Fruit fly (Drosophila melanogaster) whole organism, embryonic: ENCODE data around the gene CG33306.

ENCODE experiments used
- Atf-2 ChIP-seq: fragments of 200-800 bp; sonication (Bioruptor generic); optimal IDR thresholded peaks from 2 replicates; lab custom pipeline; 2016; ENCODE audit warnings: missing biosample characterization, missing genetic modification characterization
- B-H1 ChIP-seq: fragments of 200-800 bp; sonication (Bioruptor generic); IDR thresholded peaks from 3 replicates; pipeline ENCODE4 v1.3.6; 2022; ENCODE audit warnings: missing biosample characterization, missing genetic modification characterization
- CG11398 ChIP-seq: fragments of 200-800 bp; sonication (Bioruptor generic); optimal IDR thresholded peaks from 2 replicates; lab custom pipeline; 2016; ENCODE audit warnings: missing biosample characterization, missing genetic modification characterization
- CG12155 ChIP-seq: fragments of 200-800 bp; sonication (Bioruptor generic); optimal IDR thresholded peaks from 3 replicates; lab custom pipeline; 2016; ENCODE audit warnings: missing biosample characterization, missing genetic modification characterization
- CG12236 ChIP-seq: fragments of 200-800 bp; sonication (Bioruptor generic); optimal IDR thresholded peaks from 2 replicates; lab custom pipeline; 2016; ENCODE audit warnings: missing biosample characterization, missing genetic modification characterization
- CG12659 ChIP-seq: fragments of 200-800 bp; sonication (Bioruptor generic); optimal IDR thresholded peaks from 3 replicates; lab custom pipeline; 2017; ENCODE audit warnings: mild to moderate bottlenecking, missing biosample characterization, missing genetic modification reagents, missing genetic modification characterization
- CG13287 ChIP-seq: fragments of 200-800 bp; sonication (Bioruptor generic); IDR thresholded peaks from 2 replicates; pipeline ENCODE4 v1.3.6; 2022; ENCODE audit warnings: missing biosample characterization, missing genetic modification characterization; ENCODE audit not compliant: partially characterized antibody
- CG18764 ChIP-seq: fragments of 200-800 bp; sonication (Bioruptor generic); optimal IDR thresholded peaks from 3 replicates; lab custom pipeline; 2016; ENCODE audit warnings: missing biosample characterization, missing genetic modification characterization
- CG32532 ChIP-seq: fragments of 200-800 bp; sonication (Bioruptor generic); IDR thresholded peaks from 2 replicates; pipeline ENCODE4 v1.3.6; 2022; ENCODE audit warnings: missing biosample characterization, missing genetic modification characterization
- CG3281 ChIP-seq: fragments of 200-800 bp; sonication (Bioruptor generic); optimal IDR thresholded peaks from 3 replicates; lab custom pipeline; 2017; ENCODE audit warnings: missing biosample characterization, mild to moderate bottlenecking, missing genetic modification characterization
- CG33557 ChIP-seq: fragments of 200-800 bp; sonication (Bioruptor generic); optimal IDR thresholded peaks from 2 replicates; lab custom pipeline; 2019; ENCODE audit warnings: missing biosample characterization, mild to moderate bottlenecking, missing genetic modification characterization, moderate library complexity
- CG34224 ChIP-seq: fragments of 200-800 bp; sonication (Bioruptor generic); IDR thresholded peaks from 3 replicates; pipeline ENCODE4 v1.3.6; 2022; ENCODE audit warnings: missing biosample characterization, missing genetic modification characterization; ENCODE audit not compliant: partially characterized antibody
- CG6654 ChIP-seq: fragments of 200-800 bp; sonication (Bioruptor generic); optimal IDR thresholded peaks from 2 replicates; lab custom pipeline; 2017; ENCODE audit warnings: missing biosample characterization, mild to moderate bottlenecking, missing genetic modification characterization
- CG7928 ChIP-seq: fragments of 200-800 bp; sonication (Bioruptor generic); optimal IDR thresholded peaks from 2 replicates; lab custom pipeline; 2017; ENCODE audit warnings: missing biosample characterization, mild to moderate bottlenecking, missing genetic modification characterization
- CG8478 ChIP-seq: fragments of >200 bp; optimal IDR thresholded peaks from 2 replicates; lab custom pipeline; 2018
- Dbx ChIP-seq: fragments of 200-800 bp; sonication (Bioruptor generic); IDR thresholded peaks from 3 replicates; pipeline ENCODE4 v1.3.6; 2022; ENCODE audit warnings: missing biosample characterization, missing genetic modification characterization
- Deaf1 ChIP-seq: fragments of 200-800 bp; optimal IDR thresholded peaks from 3 replicates; lab custom pipeline; 2019; ENCODE audit warnings: missing biosample characterization, mild to moderate bottlenecking, missing genetic modification characterization, moderate library complexity
- HmgZ ChIP-seq: fragments of 200-800 bp; sonication (Bioruptor generic); optimal IDR thresholded peaks from 2 replicates; lab custom pipeline; 2018; ENCODE audit warnings: missing biosample characterization, mild to moderate bottlenecking, missing genetic modification characterization
- Lpt ChIP-seq: fragments of >200 bp; optimal IDR thresholded peaks from 2 replicates; lab custom pipeline; 2018; ENCODE audit warnings: missing biosample characterization, missing genetic modification characterization
- Oaz ChIP-seq: fragments of 200-800 bp; sonication (Bioruptor generic); IDR thresholded peaks from 2 replicates; pipeline ENCODE4 v1.3.6; 2022; ENCODE audit warnings: missing biosample characterization, missing genetic modification characterization
- Ptx1 ChIP-seq: fragments of 200-800 bp; sonication (Bioruptor generic); IDR thresholded peaks from 2 replicates; pipeline ENCODE4 v1.3.6; 2022; ENCODE audit warnings: missing biosample characterization, missing genetic modification characterization
- Sin3A ChIP-seq: fragments of >200 bp; optimal IDR thresholded peaks from 2 replicates; lab custom pipeline; 2018
- Trl ChIP-seq, 3 experiments: fragments of >200 bp in 2 of 3; fragments of 200-800 bp in 1 of 3; sonication (Bioruptor generic) in 1 of 3; optimal IDR thresholded peaks; 2 replicates in 1 of 3; 3 replicates in 2 of 3; lab custom pipeline; 2016 to 2017; ENCODE audit warnings: missing biosample characterization in 1 of 3, missing genetic modification characterization in 1 of 3
- amos ChIP-seq: fragments of 200-800 bp; sonication (Bioruptor generic); IDR thresholded peaks from 2 replicates; pipeline ENCODE4 v1.3.6; 2022; ENCODE audit warnings: missing biosample characterization, missing genetic modification characterization; ENCODE audit not compliant: partially characterized antibody
- bcd ChIP-seq: fragments of 200-800 bp; sonication (Bioruptor generic); optimal IDR thresholded peaks from 2 replicates; lab custom pipeline; 2017; ENCODE audit warnings: missing biosample characterization, mild to moderate bottlenecking, missing genetic modification characterization
- btn ChIP-seq: fragments of 200-800 bp; sonication (Bioruptor generic); optimal IDR thresholded peaks from 2 replicates; lab custom pipeline; 2016; ENCODE audit warnings: missing biosample characterization, missing genetic modification characterization
- cg ChIP-seq: fragments of 200-800 bp; sonication (Bioruptor generic); optimal IDR thresholded peaks from 3 replicates; lab custom pipeline; 2019; ENCODE audit warnings: missing biosample characterization, mild to moderate bottlenecking, missing genetic modification characterization, moderate library complexity
- dimm ChIP-seq: fragments of 200-800 bp; sonication (Bioruptor generic); IDR thresholded peaks from 2 replicates; pipeline ENCODE4 v1.3.6; 2022; ENCODE audit warnings: missing biosample characterization, missing genetic modification characterization
- dysf ChIP-seq: fragments of 200-800 bp; sonication (Bioruptor generic); IDR thresholded peaks from 3 replicates; pipeline ENCODE4 v1.3.6; 2022; ENCODE audit warnings: missing biosample characterization, missing genetic modification characterization
- ems ChIP-seq: fragments of 200-800 bp; sonication (Bioruptor generic); optimal IDR thresholded peaks from 3 replicates; lab custom pipeline; 2016; ENCODE audit warnings: missing biosample characterization, missing genetic modification characterization
- fd96Cb ChIP-seq: fragments of 200-800 bp; sonication (Bioruptor generic); optimal IDR thresholded peaks from 2 replicates; lab custom pipeline; 2018; ENCODE audit warnings: missing biosample characterization, mild to moderate bottlenecking, missing genetic modification characterization, moderate library complexity
- ftz-f1 ChIP-seq: fragments of 200-800 bp; sonication (Bioruptor generic); optimal IDR thresholded peaks from 2 replicates; lab custom pipeline; 2016; ENCODE audit warnings: missing biosample characterization, missing genetic modification characterization
- grau ChIP-seq: fragments of 200-800 bp; optimal IDR thresholded peaks from 3 replicates; lab custom pipeline; 2019; ENCODE audit warnings: missing biosample characterization, mild to moderate bottlenecking, missing genetic modification characterization, moderate library complexity
- gt ChIP-seq: fragments of 200-800 bp; sonication (Bioruptor generic); IDR thresholded peaks from 2 replicates; pipeline ENCODE4 v1.3.6; 2022; ENCODE audit warnings: missing biosample characterization, missing genetic modification characterization
- ham ChIP-seq: fragments of 200-800 bp; sonication (Bioruptor generic); IDR thresholded peaks from 2 replicates; pipeline ENCODE4 v1.3.6; 2022; ENCODE audit warnings: missing biosample characterization, missing genetic modification characterization
- hbn ChIP-seq: fragments of 200-800 bp; sonication (Bioruptor generic); IDR thresholded peaks from 2 replicates; pipeline ENCODE4 v1.3.6; 2022; ENCODE audit warnings: missing biosample characterization, missing genetic modification characterization; ENCODE audit not compliant: partially characterized antibody
- ind ChIP-seq: fragments of 200-800 bp; sonication (Bioruptor generic); optimal IDR thresholded peaks from 3 replicates; lab custom pipeline; 2016; ENCODE audit warnings: missing biosample characterization, missing genetic modification characterization
- inv ChIP-seq: fragments of 200-800 bp; sonication (Bioruptor generic); IDR thresholded peaks from 2 replicates; pipeline ENCODE4 v1.3.6; 2022; ENCODE audit warnings: missing biosample characterization, missing genetic modification characterization; ENCODE audit not compliant: partially characterized antibody
- jing ChIP-seq: fragments of 200-800 bp; sonication (Bioruptor generic); optimal IDR thresholded peaks from 2 replicates; lab custom pipeline; 2018; ENCODE audit warnings: missing biosample characterization, mild to moderate bottlenecking, missing genetic modification characterization
- klu ChIP-seq: fragments of 200-800 bp; sonication (Bioruptor generic); IDR thresholded peaks from 2 replicates; pipeline ENCODE4 v1.3.6; 2022; ENCODE audit warnings: missing biosample characterization, missing genetic modification characterization
- lilli ChIP-seq: fragments of 200-800 bp; sonication (Bioruptor generic); optimal IDR thresholded peaks from 3 replicates; lab custom pipeline; 2016; ENCODE audit warnings: missing biosample characterization, missing genetic modification characterization
- pb ChIP-seq: fragments of 200-800 bp; sonication (Bioruptor generic); optimal IDR thresholded peaks from 3 replicates; lab custom pipeline; 2016; ENCODE audit warnings: missing biosample characterization, missing genetic modification characterization
- pum ChIP-seq: fragments of 200-800 bp; sonication (Bioruptor generic); optimal IDR thresholded peaks from 2 replicates; lab custom pipeline; 2016; ENCODE audit warnings: missing biosample characterization, missing genetic modification characterization
- repo ChIP-seq: fragments of 200-800 bp; sonication (Bioruptor generic); optimal IDR thresholded peaks from 2 replicates; lab custom pipeline; 2016; ENCODE audit warnings: missing biosample characterization, missing genetic modification characterization
- rib ChIP-seq: fragments of 200-800 bp; sonication (Bioruptor generic); IDR thresholded peaks from 2 replicates; pipeline ENCODE4 v1.3.6; 2022; ENCODE audit warnings: missing biosample characterization, missing genetic modification characterization
- sc ChIP-seq, 3 experiments: fragments of >200 bp in 2 of 3; fragments of 200-800 bp in 1 of 3; sonication (Bioruptor generic) in 1 of 3; optimal IDR thresholded peaks; 2 replicates in 2 of 3; 3 replicates in 1 of 3; lab custom pipeline; 2017; ENCODE audit warnings: mild to moderate bottlenecking in 1 of 3, missing biosample characterization in 1 of 3, missing genetic modification characterization in 1 of 3, missing genetic modification reagents in 1 of 3
- sim ChIP-seq: fragments of 200-800 bp; sonication (Bioruptor generic); IDR thresholded peaks from 2 replicates; pipeline ENCODE4 v1.3.6; 2022; ENCODE audit warnings: missing biosample characterization, missing genetic modification characterization
- sr ChIP-seq: fragments of 200-800 bp; sonication (Bioruptor generic); IDR thresholded peaks from 3 replicates; pipeline ENCODE4 v1.3.6; 2022; ENCODE audit warnings: missing biosample characterization, missing genetic modification characterization
- stc ChIP-seq: fragments of 200-800 bp; sonication (Bioruptor generic); IDR thresholded peaks from 2 replicates; pipeline ENCODE4 v1.3.6; 2022; ENCODE audit warnings: missing biosample characterization, missing genetic modification characterization
- toy ChIP-seq: fragments of 200-800 bp; sonication (Bioruptor generic); IDR thresholded peaks from 2 replicates; pipeline ENCODE4 v1.3.6; 2022; ENCODE audit warnings: missing biosample characterization, missing genetic modification characterization
- zen ChIP-seq: fragments of 200-800 bp; sonication (Bioruptor generic); optimal IDR thresholded peaks from 3 replicates; lab custom pipeline; 2018; ENCODE audit warnings: missing biosample characterization, mild to moderate bottlenecking, missing genetic modification characterization, moderate library complexity

CG33306 gene

DNA sequence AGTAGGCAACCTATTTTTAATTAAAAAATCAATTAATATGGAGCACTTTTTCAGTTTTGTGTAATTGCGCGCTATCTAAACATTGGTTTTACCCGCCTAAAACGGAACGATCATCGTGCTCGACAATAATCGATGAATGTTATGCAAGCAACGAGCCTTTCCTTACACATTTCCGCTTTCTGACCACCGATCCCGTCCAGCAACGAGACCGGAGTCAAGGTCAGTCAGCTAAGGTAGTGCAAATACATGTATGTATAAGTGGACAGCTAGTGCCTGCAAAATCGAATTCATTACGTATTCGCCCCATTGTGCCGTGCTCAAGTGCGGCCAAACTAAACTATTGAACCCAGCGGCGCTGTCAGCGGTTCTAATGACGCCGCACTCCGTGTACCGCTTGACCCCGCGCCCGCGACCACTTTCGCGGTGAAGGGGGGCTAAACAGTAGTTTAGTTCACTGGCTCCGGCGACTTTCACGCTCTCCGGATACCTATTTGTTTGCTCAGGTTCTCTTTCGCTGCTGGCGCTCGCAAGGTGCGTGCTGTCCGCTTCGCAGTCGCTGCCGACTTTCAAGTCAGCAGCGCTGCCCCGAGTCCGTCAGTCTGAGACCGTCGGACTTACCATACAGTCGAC, 40.4 kb downstream of the CG33306 start, which contains the start of gene CAH1 (continued):
- peak; percentile 63 for TF ChIP-seq ftz-f1 (GFP tag; lab: Kevin White, UChicago)
- TF ChIP-seq sim (GFP tag; lab: Robert Waterston, UW), result no peak
- TF ChIP-seq inv (GFP tag; lab: Robert Waterston, UW), result no peak
- TF ChIP-seq grau (tag; lab: Kevin White, UChicago), result no peak
- TF ChIP-seq ham (GFP tag; lab: Robert Waterston, UW), result no peak
- no peak for TF ChIP-seq CG11398 (GFP tag; lab: Kevin White, UChicago)
- no peak for TF ChIP-seq Deaf1
- TF ChIP-seq btn (GFP tag; lab: Kevin White, UChicago), result no peak
- no peak for TF ChIP-seq toy (GFP tag; lab: Robert Waterston, UW)
- TF ChIP-seq stc (GFP tag; lab: Robert Waterston, UW), result no peak
- TF ChIP-seq gt, result no peak
- TF ChIP-seq ems (GFP tag; lab: Kevin White, UChicago), result no peak
- no peak for TF ChIP-seq pum (GFP tag; lab: Kevin White, UChicago)
- no peak for TF ChIP-seq dysf (GFP tag; lab: Robert Waterston, UW)
- TF ChIP-seq Oaz (GFP tag; lab: Robert Waterston, UW), result no peak
- TF ChIP-seq jing (GFP tag; lab: Kevin White, UChicago), result no peak
- no peak for TF ChIP-seq zen (tag; lab: Kevin White, UChicago)
- no peak for TF ChIP-seq CG33557 (GFP tag; lab: Kevin White, UChicago)
- TF ChIP-seq CG6654 (GFP tag; lab: Kevin White, UChicago), result no peak
- TF ChIP-seq rib (GFP tag; lab: Robert Waterston, UW), result peak; percentile 54; the same call in 1 of the 2 replicates
- no peak for TF ChIP-seq CG34224 (GFP tag; lab: Robert Waterston, UW)
- no peak for TF ChIP-seq CG3281 (GFP tag; lab: Kevin White, UChicago)
- TF ChIP-seq Ptx1, result no peak
- TF ChIP-seq sr (GFP tag; lab: Robert Waterston, UW), result no peak
- no peak for TF ChIP-seq repo (GFP tag; lab: Kevin White, UChicago)
- peak; percentile 44; the same call in 1 of the 3 replicates for TF ChIP-seq Dbx
- TF ChIP-seq B-H1 (GFP tag; lab: Robert Waterston, UW), result no peak
- peak; percentile 19; the same call in 1 of the 2 replicates for TF ChIP-seq amos (GFP tag; lab: Robert Waterston, UW)
- no peak for TF ChIP-seq HmgZ (tag; lab: Kevin White, UChicago)
- TF ChIP-seq sc (optimal IDR thresholded peaks at IDR 0.05; lab: Kevin White, UChicago), result no peak
- TF ChIP-seq sc (GFP tag; optimal IDR thresholded peaks at IDR 0.05; lab: Kevin White, UChicago), result no peak
- no peak for TF ChIP-seq Sin3A (lab: Kevin White, UChicago)
- TF ChIP-seq fd96Cb (tag; lab: Kevin White, UChicago), result no peak
- no peak for TF ChIP-seq lilli (GFP tag; lab: Kevin White, UChicago)
- no peak for TF ChIP-seq bcd (GFP tag; lab: Kevin White, UChicago)
- no peak for TF ChIP-seq Atf-2
- no peak for TF ChIP-seq CG18764 (GFP tag; lab: Kevin White, UChicago)
- no peak for TF ChIP-seq CG8478 (lab: Kevin White, UChicago)
- no peak for TF ChIP-seq CG12659 (GFP tag; lab: Kevin White, UChicago)
- no peak for TF ChIP-seq CG12236 (GFP tag; lab: Kevin White, UChicago)
- no peak for TF ChIP-seq dimm
- no peak for TF ChIP-seq CG7928 (GFP tag; lab: Kevin White, UChicago)
- TF ChIP-seq hbn (GFP tag; lab: Robert Waterston, UW), result no peak
- TF ChIP-seq ind, result no peak
- TF ChIP-seq Lpt (GFP tag; lab: Kevin White, UChicago), result no peak
- TF ChIP-seq pb (GFP tag; lab: Kevin White, UChicago), result no peak
- no peak for TF ChIP-seq CG12155 (GFP tag; lab: Kevin White, UChicago)
- 0 out of 2 replicates have a peak, but pooled peaks have one; percentile 16 for TF ChIP-seq klu (GFP tag; lab: Robert Waterston, UW)
- TF ChIP-seq CG32532 (GFP tag; lab: Robert Waterston, UW), result peak; percentile 19; the same call in 1 of the 2 replicates
- no peak for TF ChIP-seq cg (GFP tag; lab: Kevin White, UChicago)
- TF ChIP-seq CG13287, result peak; percentile 44
- peak in 1 of 2 experiments; percentile 37 for TF ChIP-seq Trl (optimal IDR thresholded peaks at IDR 0.05; lab: Kevin White, UChicago)
- TF ChIP-seq Trl (GFP tag; optimal IDR thresholded peaks at IDR 0.05; lab: Kevin White, UChicago), result no peak
